Fruit fly (Drosophila melanogaster): ENCODE measurements around the gene Wdr82.

dm6 chr2L:8421717-8422116, 47.5 kb downstream of the Wdr82 start:
- TF ChIP-seq nom (GFP tag; optimal IDR thresholded peaks at IDR 0.05) = no peak
- TF ChIP-seq Lhr (GFP tag; optimal IDR thresholded peaks at IDR 0.05) = no peak
- TF ChIP-seq ranshi (GFP tag; IDR thresholded peaks at IDR 0.05) = no peak
- no peak for TF ChIP-seq CG10959 (GFP tag; IDR thresholded peaks at IDR 0.05)
- no peak for TF ChIP-seq CG6272 (GFP tag; IDR thresholded peaks at IDR 0.05)
- no peak for TF ChIP-seq CG15479 (GFP tag; optimal IDR thresholded peaks at IDR 0.05)
- TF ChIP-seq CG3847 (GFP tag; IDR thresholded peaks at IDR 0.05) = no peak
- TF ChIP-seq tll (GFP tag; optimal IDR thresholded peaks at IDR 0.05) = no peak
- no peak for TF ChIP-seq CG1832 (GFP tag; optimal IDR thresholded peaks at IDR 0.05)
- TF ChIP-seq usp (GFP tag; optimal IDR thresholded peaks at IDR 0.05) = no peak
- no peak for TF ChIP-seq Scr (GFP tag; IDR thresholded peaks at IDR 0.05; ENCODE audit: partially characterized antibody)

Data from whole organism, embryonic.